Worm (Caenorhabditis elegans): ENCODE data around the gene tpi-1.

DNA sequence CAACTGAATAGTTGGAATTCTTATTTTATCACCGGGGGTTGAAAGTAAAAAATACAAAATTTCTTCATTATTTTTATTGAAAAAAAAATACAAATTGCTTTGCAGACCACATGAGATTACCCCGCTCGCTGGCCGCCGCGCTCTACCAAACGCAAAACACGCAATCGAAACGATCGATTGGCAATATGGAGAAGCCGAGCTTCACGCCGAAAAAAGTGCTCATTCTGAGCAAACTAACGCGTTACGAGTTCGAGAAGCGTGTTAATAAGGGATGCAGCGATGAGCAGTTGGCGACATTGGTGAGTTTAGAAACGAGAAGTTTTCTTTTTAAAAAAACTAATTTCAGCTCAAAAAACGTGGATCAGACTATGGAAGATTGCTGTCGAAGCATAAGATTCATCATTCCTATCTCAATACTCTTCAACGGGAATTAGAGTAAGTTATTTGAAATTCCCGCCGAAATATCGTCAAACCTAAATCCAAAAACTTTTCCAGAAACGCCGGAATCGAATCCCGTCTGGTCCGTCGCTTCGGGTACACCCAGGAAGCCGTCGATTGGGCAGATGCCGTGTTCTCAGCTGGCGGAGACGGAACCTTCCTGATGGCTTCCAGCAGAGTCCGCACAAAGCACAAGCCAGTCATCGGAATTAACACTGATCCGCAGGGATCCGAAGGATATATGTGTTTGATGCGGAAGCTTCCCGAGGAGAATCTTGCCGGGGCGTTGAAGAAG lies 16.6 kb upstream of the tpi-1 start:
- TF ChIP-seq ama-1 (optimal IDR thresholded peaks at IDR 0.05): no peak
- no peak for TF ChIP-seq ceh-13 (GFP tag; optimal IDR thresholded peaks at IDR 0.05)
- no peak for TF ChIP-seq pes-1 (GFP tag; IDR thresholded peaks at IDR 0.05)
- TF ChIP-seq flt-1 (GFP tag; IDR thresholded peaks at IDR 0.05): no peak
- no peak for TF ChIP-seq F13C5.2 (tag; optimal IDR thresholded peaks at IDR 0.05)
- TF ChIP-seq ets-7 (tag; optimal IDR thresholded peaks at IDR 0.05): no peak
- no peak for TF ChIP-seq tra-4 (tag; optimal IDR thresholded peaks at IDR 0.05)
- TF ChIP-seq tbx-11 (GFP tag; IDR thresholded peaks at IDR 0.05): no peak

All from whole organism, early embryonic.